Fruit fly (Drosophila melanogaster) S2 (cell line): ENCODE data around the gene CG2150.

Experiments
- CG8478 ChIP-seq: fragments of >200 bp; optimal IDR thresholded peaks from 2 replicates; lab custom pipeline; 2018
- CTCF ChIP-seq, 2 experiments: fragments of >200 bp; optimal IDR thresholded peaks; 2 replicates each; lab custom pipeline; 2018

DNA sequence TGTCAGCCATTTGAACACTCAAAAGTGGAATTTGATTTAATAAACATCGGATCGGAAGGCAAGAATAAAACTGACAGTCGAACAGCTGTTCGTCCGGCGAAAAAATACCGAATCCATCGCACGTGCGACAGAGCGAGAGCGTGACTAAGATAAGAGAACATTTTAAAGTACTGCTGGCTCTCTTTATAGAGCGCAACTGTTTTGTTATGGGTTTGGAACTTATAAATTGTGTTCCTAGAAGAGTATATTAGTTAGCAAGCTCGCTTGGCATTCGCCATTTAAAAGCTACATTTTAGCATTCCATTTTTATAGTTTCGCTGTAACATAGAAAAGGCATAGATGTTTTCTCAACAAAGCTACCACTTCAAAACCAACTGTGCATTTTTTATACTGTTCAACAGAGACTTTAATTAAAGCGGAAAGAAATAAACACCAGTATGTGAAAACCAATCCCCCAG is 45.5 kb upstream of the CG2150 start, which contains the start of gene Rift:
- TF ChIP-seq CG8478 (lab: Kevin White, UChicago): no peak
- no peak for TF ChIP-seq CTCF (optimal IDR thresholded peaks at IDR 0.05; lab: Kevin White, UChicago)
